Fruit fly (Drosophila melanogaster): Measurements from ENCODE around the gene mRpS6.

The mRpS6 gene

DNA sequence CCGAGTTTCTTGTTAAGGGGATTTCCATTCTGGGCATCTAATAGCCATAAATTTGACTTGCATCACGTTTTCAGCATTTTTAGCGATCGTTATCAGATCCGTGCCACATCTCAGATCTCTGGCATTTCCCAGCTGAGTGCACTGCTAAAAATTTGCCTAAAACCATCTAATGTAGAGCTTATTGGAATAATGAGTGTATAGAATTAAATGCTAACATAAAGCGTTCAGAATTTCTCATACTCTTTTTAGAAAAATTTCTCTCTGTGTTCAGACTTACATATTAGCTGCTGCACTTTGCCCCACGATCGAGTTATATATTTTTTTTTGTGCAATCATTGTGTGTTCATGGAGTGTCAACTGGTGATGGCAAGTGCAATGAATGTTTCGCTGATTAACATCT lies 43.4 kb downstream of the mRpS6 start (continued):
- peak; percentile 63 for TF ChIP-seq sens (GFP tag)
- TF ChIP-seq chn (GFP tag; optimal IDR thresholded peaks at IDR 0.05), result peak; percentile 37
- TF ChIP-seq so (GFP tag; IDR thresholded peaks at IDR 0.05), result no peak
- TF ChIP-seq prd (optimal IDR thresholded peaks at IDR 0.05), result no peak
- TF ChIP-seq prd (GFP tag; IDR thresholded peaks at IDR 0.05), result peak; percentile 25; the same call in 1 of the 3 replicates
- peak; percentile 16 for TF ChIP-seq Oli (tag; optimal IDR thresholded peaks at IDR 0.05)
- no peak for TF ChIP-seq schlank (tag; optimal IDR thresholded peaks at IDR 0.05)
- peak; percentile 70 for TF ChIP-seq Ets65A (GFP tag)
- TF ChIP-seq CG4424 (GFP tag; optimal IDR thresholded peaks at IDR 0.05), result peak; percentile 6
- TF ChIP-seq zf30C (GFP tag; optimal IDR thresholded peaks at IDR 0.05), result peak; percentile 26
- peak; percentile 12 for TF ChIP-seq CG12391 (tag; optimal IDR thresholded peaks at IDR 0.05)
- TF ChIP-seq CG2712 (tag; optimal IDR thresholded peaks at IDR 0.05), result no peak

DNA sequence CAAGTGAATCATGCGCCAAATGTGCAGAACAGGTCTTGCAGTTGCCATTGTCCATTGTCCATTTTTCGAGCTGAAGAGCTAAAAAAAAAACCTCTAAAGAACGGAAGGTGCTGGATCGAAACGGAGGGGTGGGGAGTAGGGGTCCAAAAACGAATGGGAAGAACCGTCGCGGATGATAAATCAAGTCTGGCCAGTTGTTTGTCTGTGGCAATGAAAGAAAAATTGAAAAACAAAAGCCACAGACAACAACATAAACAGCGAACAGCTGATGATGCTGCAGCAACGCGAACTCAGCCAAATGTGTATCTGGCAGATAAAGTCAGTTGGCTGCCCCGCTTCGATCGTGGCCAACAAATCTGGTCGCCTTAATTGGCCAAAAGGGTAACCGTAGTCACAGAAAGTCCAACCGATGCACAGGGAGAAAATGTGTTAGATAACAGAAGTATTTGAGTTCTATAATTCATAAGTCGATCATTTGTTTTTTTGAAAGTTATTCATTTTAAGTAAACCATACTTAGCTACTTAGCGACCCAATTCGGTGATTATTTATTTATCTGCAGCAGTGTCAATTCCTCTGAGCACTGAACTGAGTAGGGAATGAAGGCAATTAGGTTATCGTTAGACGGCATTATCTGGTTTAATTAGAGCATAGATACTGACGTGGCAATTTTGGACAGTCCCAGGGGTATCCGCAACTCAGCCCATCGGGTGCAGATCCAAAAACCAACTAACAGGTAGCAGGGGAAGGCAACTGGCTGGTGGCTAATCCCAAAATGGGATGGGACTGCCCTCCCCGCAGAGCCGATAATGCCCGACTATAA lies 44.2 kb downstream of the mRpS6 start:
- TF ChIP-seq CG10959 (GFP tag; IDR thresholded peaks at IDR 0.05), result no peak
- no peak for TF ChIP-seq HmgZ (tag; optimal IDR thresholded peaks at IDR 0.05)
- no peak for TF ChIP-seq CG14710 (tag; optimal IDR thresholded peaks at IDR 0.05)
- peak in 1 of 2 experiments; percentile 0 for TF ChIP-seq crp (GFP tag; optimal IDR thresholded peaks at IDR 0.05)
- TF ChIP-seq sens (GFP tag), result peak; percentile 77
- no peak for TF ChIP-seq Sox102F (GFP tag; optimal IDR thresholded peaks at IDR 0.05)
- TF ChIP-seq Nf-YC (tag; optimal IDR thresholded peaks at IDR 0.05), result no peak
- TF ChIP-seq lmd (GFP tag; IDR thresholded peaks at IDR 0.05), result no peak
- no peak for TF ChIP-seq D19A (tag; optimal IDR thresholded peaks at IDR 0.05)
- TF ChIP-seq CG15479 (GFP tag; optimal IDR thresholded peaks at IDR 0.05), result peak; percentile 70
- TF ChIP-seq chinmo (GFP tag; IDR thresholded peaks at IDR 0.05; ENCODE audit: partially characterized antibody), result 0 out of 4 replicates have a peak, but pooled peaks have one; percentile 65
- no peak for TF ChIP-seq CG15601 (tag; optimal IDR thresholded peaks at IDR 0.05)
- TF ChIP-seq Dip2 (GFP tag; IDR thresholded peaks at IDR 0.05), result no peak
- no peak for TF ChIP-seq CG13624 (GFP tag; optimal IDR thresholded peaks at IDR 0.05)
- TF ChIP-seq inv (GFP tag; IDR thresholded peaks at IDR 0.05; ENCODE audit: partially characterized antibody), result no peak
- 0 out of 2 replicates have a peak, but pooled peaks have one; percentile 16 for TF ChIP-seq CG4360 (GFP tag; IDR thresholded peaks at IDR 0.05)
- TF ChIP-seq Med (GFP tag), result no peak
- TF ChIP-seq hkb (optimal IDR thresholded peaks at IDR 0.05), result no peak
- TF ChIP-seq hkb (GFP tag; IDR thresholded peaks at IDR 0.05), result no peak
- TF ChIP-seq Lim3 (GFP tag; IDR thresholded peaks at IDR 0.05), result no peak
- TF ChIP-seq bab2 (GFP tag; optimal IDR thresholded peaks at IDR 0.05), result no peak
- TF ChIP-seq ewg (GFP tag; optimal IDR thresholded peaks at IDR 0.05), result no peak
- TF ChIP-seq ro (GFP tag; IDR thresholded peaks at IDR 0.05), result no peak
- no peak for TF ChIP-seq tup (GFP tag; optimal IDR thresholded peaks at IDR 0.05)
- TF ChIP-seq CG3838 (GFP tag; optimal IDR thresholded peaks at IDR 0.05), result no peak
- no peak for TF ChIP-seq Hr39 (optimal IDR thresholded peaks at IDR 0.05)
- no peak for TF ChIP-seq tna (GFP tag; IDR thresholded peaks at IDR 0.05; ENCODE audit: partially characterized antibody)
- no peak for TF ChIP-seq CG13424 (tag; optimal IDR thresholded peaks at IDR 0.05)
- TF ChIP-seq dpn (GFP tag; optimal IDR thresholded peaks at IDR 0.05), result no peak
- no peak for TF ChIP-seq BtbVII (GFP tag; optimal IDR thresholded peaks at IDR 0.05)
- no peak for TF ChIP-seq CG30020 (tag; optimal IDR thresholded peaks at IDR 0.05)
- no peak for TF ChIP-seq br (optimal IDR thresholded peaks at IDR 0.05)
- TF ChIP-seq CG8359 (GFP tag; optimal IDR thresholded peaks at IDR 0.05; ENCODE audit: borderline replicate concordance), result no peak
- TF ChIP-seq CG12769 (tag; optimal IDR thresholded peaks at IDR 0.05), result no peak
- no peak for TF ChIP-seq sqz (GFP tag; optimal IDR thresholded peaks at IDR 0.05)
- TF ChIP-seq zen (tag; optimal IDR thresholded peaks at IDR 0.05), result peak; percentile 93
- TF ChIP-seq CG6765 (GFP tag; optimal IDR thresholded peaks at IDR 0.05), result no peak
- TF ChIP-seq fd96Cb (tag; optimal IDR thresholded peaks at IDR 0.05), result no peak
